Worm (Caenorhabditis elegans): Measurements from ENCODE around the gene arf-1.

Gene arf-1

ce11 chrIII:5705228-5705888, 9.3 kb upstream of the arf-1 start, which contains the start of gene swp-1:
Gene swp-1 (minus strand): TSS chrIII:5705525.
- TF ChIP-seq ztf-7 (tag; optimal IDR thresholded peaks at IDR 0.05) (no peak), nhr-25 (tag; optimal IDR thresholded peaks at IDR 0.05; ENCODE audit: borderline replicate concordance, insufficient read depth) (no peak), nhr-111 (GFP tag; optimal IDR thresholded peaks at IDR 0.05) (no peak), lin-38 (GFP tag; IDR thresholded peaks at IDR 0.05) (peak; percentile 48), T20F7.1 (GFP tag; optimal IDR thresholded peaks at IDR 0.05) (no peak), lsy-2 (tag; optimal IDR thresholded peaks at IDR 0.05) (no peak), unc-130 (GFP tag; optimal IDR thresholded peaks at IDR 0.05) (peak; percentile 5), hlh-11 (tag; optimal IDR thresholded peaks at IDR 0.05) (no peak), nhr-77 (tag; optimal IDR thresholded peaks at IDR 0.05) (no peak), fkh-10 (GFP tag; optimal IDR thresholded peaks at IDR 0.05) (no peak), F10B5.3 (tag; optimal IDR thresholded peaks at IDR 0.05) (no peak), zfp-3 (GFP tag; conservative IDR thresholded peaks at IDR 0.05) (0 out of 2 replicates have a peak, but pooled peaks have one; percentile 12), aha-1 (tag) (peak; percentile 59), F49E8.2 (tag; optimal IDR thresholded peaks at IDR 0.05; ENCODE audit: borderline replicate concordance) (peak; percentile 70), nhr-76 (tag; optimal IDR thresholded peaks at IDR 0.05) (no peak), dmd-8 (GFP tag; IDR thresholded peaks at IDR 0.05) (0 out of 2 replicates have a peak, but pooled peaks have one; percentile 19), ama-1 (optimal IDR thresholded peaks at IDR 0.05) (peak; percentile 51), tag-97 (GFP tag; IDR thresholded peaks at IDR 0.05) (no peak), T26A8.4 (GFP tag; IDR thresholded peaks at IDR 0.05) (no peak), lin-1 (GFP tag; IDR thresholded peaks at IDR 0.05) (no peak), set-16 (GFP tag; IDR thresholded peaks at IDR 0.05) (no peak), php-3 (GFP tag; IDR thresholded peaks at IDR 0.05) (no peak), lin-15B (tag; optimal IDR thresholded peaks at IDR 0.05) (no peak), lir-3 (tag; optimal IDR thresholded peaks at IDR 0.05) (no peak), nhr-42 (GFP tag; IDR thresholded peaks at IDR 0.05) (no peak), D1046.2 (GFP tag; IDR thresholded peaks at IDR 0.05) (no peak), aly-2 (tag; optimal IDR thresholded peaks at IDR 0.05) (no peak), daf-8 (GFP tag; IDR thresholded peaks at IDR 0.05) (no peak), arid-1 (GFP tag; conservative IDR thresholded peaks at IDR 0.05) (peak; percentile 70), F44E2.7 (GFP tag; IDR thresholded peaks at IDR 0.05) (no peak), gei-8 (GFP tag; optimal IDR thresholded peaks at IDR 0.05) (no peak), hlh-30 (tag; optimal IDR thresholded peaks at IDR 0.05; ENCODE audit: insufficient read depth) (no peak), ceh-32 (tag; optimal IDR thresholded peaks at IDR 0.05; ENCODE audit: poor library complexity) (no peak), hif-1 (tag; optimal IDR thresholded peaks at IDR 0.05) (no peak), unc-62 (GFP tag; optimal IDR thresholded peaks at IDR 0.05 in 1 of 2) (peak in 1 of 2 experiments; percentile 72), unc-62 (tag; optimal IDR thresholded peaks at IDR 0.05) (no peak), zfp-2 (tag; optimal IDR thresholded peaks at IDR 0.05) (no peak), nhr-102 (tag; optimal IDR thresholded peaks at IDR 0.05) (no peak), mes-2 (tag; optimal IDR thresholded peaks at IDR 0.05; ENCODE audit: poor library complexity, severe bottlenecking) (no peak), nhr-41 (GFP tag; IDR thresholded peaks at IDR 0.05) (no peak), R02D3.7 (tag; optimal IDR thresholded peaks at IDR 0.05) (peak; percentile 20), ztf-11 (tag; optimal IDR thresholded peaks at IDR 0.05) (no peak), ceh-20 (GFP tag; IDR thresholded peaks at IDR 0.05) (no peak), ceh-62 (tag; optimal IDR thresholded peaks at IDR 0.05) (no peak), hmg-1.1 (GFP tag; IDR thresholded peaks at IDR 0.05) (no peak), dpl-1 (GFP tag; optimal IDR thresholded peaks at IDR 0.05) (no peak), Y105C5A.15 (GFP tag; IDR thresholded peaks at IDR 0.05) (peak; percentile 3; the same call in 1 of the 2 replicates), ceh-82 (tag; optimal IDR thresholded peaks at IDR 0.05) (no peak), skn-1 (tag; optimal IDR thresholded peaks at IDR 0.05) (no peak), tra-1 (GFP tag; IDR thresholded peaks at IDR 0.05) (no peak), ces-1 (GFP tag; optimal IDR thresholded peaks at IDR 0.05) (no peak)

All from whole organism, L4 larva.